Fruit fly (Drosophila melanogaster) whole organism: ENCODE data around the gene Eip75B.

ENCODE experiments used
- CG8478 ChIP-seq: fragments of >200 bp; optimal IDR thresholded peaks from 2 replicates; lab custom pipeline; 2018; ENCODE audit warnings: inconsistent platforms
- EcR ChIP-seq, 2 experiments: fragments of >200 bp; optimal IDR thresholded peaks; 2 replicates each; lab custom pipeline; 2017; ENCODE audit warnings: missing biosample characterization in 2 of 2, missing genetic modification characterization in 2 of 2, missing genetic modification reagents in 2 of 2
- pan ChIP-seq: fragments of >200 bp; optimal IDR thresholded peaks from 2 replicates; lab custom pipeline; 2017
- psq ChIP-seq: fragments of >200 bp; optimal IDR thresholded peaks from 2 replicates; lab custom pipeline; 2017
- usp ChIP-seq: fragments of >200 bp; optimal IDR thresholded peaks from 2 replicates; lab custom pipeline; 2017; ENCODE audit warnings: missing biosample characterization, missing genetic modification characterization, mixed read lengths

DNA sequence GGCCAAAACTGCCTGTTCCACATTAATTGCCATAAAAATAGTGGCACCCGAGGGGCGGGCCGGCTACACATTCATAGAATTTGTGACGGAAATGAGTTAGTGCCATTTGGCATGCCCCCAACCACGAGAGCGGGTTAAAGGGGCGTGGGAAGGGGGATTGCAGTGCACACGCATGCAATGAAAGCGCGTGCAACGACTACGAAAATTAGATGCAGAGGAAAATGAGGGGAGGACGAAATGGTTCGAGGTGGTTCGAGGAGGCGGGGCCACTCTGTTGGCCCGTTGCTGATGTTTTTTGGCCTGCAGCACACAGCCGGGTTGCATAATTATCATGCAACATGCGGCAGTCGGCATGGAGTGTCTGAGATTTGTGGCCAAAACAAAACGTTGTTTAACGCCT lies 80.5 kb downstream of the Eip75B start:
- TF ChIP-seq usp (GFP tag; lab: Kevin White, UChicago) (no peak), psq (lab: Kevin White, UChicago) (no peak), pan (lab: Kevin White, UChicago) (no peak), CG8478 (no peak), EcR (GFP tag; optimal IDR thresholded peaks at IDR 0.05; lab: Kevin White, UChicago) (peak in 1 of 2 experiments; percentile 50)
